Fruit fly (Drosophila melanogaster) whole organism, embryonic: ENCODE measurements around the gene Dus3.
A peak's percentile ranks its signal among the peaks of the same experiment; 100 is the strongest.

Source experiments
- Ada2b ChIP-seq: fragments of 200-800 bp; sonication (Bioruptor generic); IDR thresholded peaks from 2 replicates; pipeline ENCODE4 v1.3.6; 2022; ENCODE audit warnings: missing biosample characterization, missing genetic modification characterization
- CG10321 ChIP-seq: fragments of 200-800 bp; sonication (Bioruptor generic); IDR thresholded peaks from 2 replicates; pipeline ENCODE4 v1.3.6; 2022; ENCODE audit warnings: missing biosample characterization, missing genetic modification characterization
- CG11247 ChIP-seq: fragments of 200-800 bp; sonication (Bioruptor generic); IDR thresholded peaks from 2 replicates; pipeline ENCODE4 v1.3.6; 2022; ENCODE audit warnings: missing biosample characterization, missing genetic modification characterization
- CG11398 ChIP-seq: fragments of 200-800 bp; sonication (Bioruptor generic); optimal IDR thresholded peaks from 2 replicates; lab custom pipeline; 2016; ENCODE audit warnings: missing biosample characterization, missing genetic modification characterization
- CG11695 ChIP-seq: fragments of 200-800 bp; sonication (Bioruptor generic); IDR thresholded peaks from 3 replicates; pipeline ENCODE4 v1.3.6; 2022; ENCODE audit warnings: missing biosample characterization, missing genetic modification characterization
- CG12391 ChIP-seq: fragments of 200-800 bp; sonication (Bioruptor generic); optimal IDR thresholded peaks from 3 replicates; lab custom pipeline; 2018; ENCODE audit warnings: missing biosample characterization, mild to moderate bottlenecking, missing genetic modification characterization, moderate library complexity
- CG12659 ChIP-seq: fragments of 200-800 bp; sonication (Bioruptor generic); optimal IDR thresholded peaks from 3 replicates; lab custom pipeline; 2017; ENCODE audit warnings: mild to moderate bottlenecking, missing biosample characterization, missing genetic modification reagents, missing genetic modification characterization
- CG12769 ChIP-seq: fragments of 200-800 bp; sonication (Bioruptor generic); optimal IDR thresholded peaks from 2 replicates; lab custom pipeline; 2019; ENCODE audit warnings: missing biosample characterization, mild to moderate bottlenecking, missing genetic modification characterization, moderate library complexity
- CG14441 ChIP-seq: fragments of 200-800 bp; sonication (Bioruptor generic); IDR thresholded peaks from 2 replicates; pipeline ENCODE4 v1.3.6; 2022; ENCODE audit warnings: missing biosample characterization, missing genetic modification characterization
- CG14710 ChIP-seq: fragments of 200-800 bp; sonication (Bioruptor generic); optimal IDR thresholded peaks from 3 replicates; lab custom pipeline; 2019; ENCODE audit warnings: missing biosample characterization, mild to moderate bottlenecking, missing genetic modification characterization, moderate library complexity
- CG15514 ChIP-seq: fragments of 200-800 bp; sonication (Bioruptor generic); optimal IDR thresholded peaks from 3 replicates; lab custom pipeline; 2017; ENCODE audit warnings: missing biosample characterization, missing genetic modification characterization, mild to moderate bottlenecking, moderate library complexity, missing genetic modification reagents
- CG16813 ChIP-seq: fragments of 200-800 bp; sonication (Bioruptor generic); IDR thresholded peaks from 3 replicates; pipeline ENCODE4 v1.3.6; 2022; ENCODE audit warnings: missing biosample characterization, missing genetic modification characterization; ENCODE audit not compliant: partially characterized antibody
- CG2116 ChIP-seq: fragments of 200-800 bp; sonication (Bioruptor generic); optimal IDR thresholded peaks from 3 replicates; lab custom pipeline; 2018; ENCODE audit warnings: missing biosample characterization, mild to moderate bottlenecking, missing genetic modification characterization
- CG2120 ChIP-seq: fragments of 200-800 bp; sonication (Bioruptor generic); optimal IDR thresholded peaks from 3 replicates; lab custom pipeline; 2016; ENCODE audit warnings: missing biosample characterization, missing genetic modification characterization
- CG31388 ChIP-seq: fragments of 200-800 bp; sonication (Bioruptor generic); optimal IDR thresholded peaks from 2 replicates; lab custom pipeline; 2016; ENCODE audit warnings: missing biosample characterization, missing genetic modification characterization
- CG32767 ChIP-seq: fragments of 200-800 bp; sonication (Bioruptor generic); IDR thresholded peaks from 2 replicates; pipeline ENCODE4 v1.3.6; 2022; ENCODE audit warnings: missing biosample characterization, missing genetic modification characterization
- CG33213 ChIP-seq: fragments of 200-800 bp; sonication (Bioruptor generic); optimal IDR thresholded peaks from 3 replicates; lab custom pipeline; 2016; ENCODE audit warnings: missing biosample characterization, missing genetic modification characterization
- CG6175 ChIP-seq: fragments of 200-800 bp; sonication (Bioruptor generic); IDR thresholded peaks from 3 replicates; pipeline ENCODE4 v1.3.6; 2022; ENCODE audit warnings: missing biosample characterization, missing genetic modification characterization
- CG6272 ChIP-seq: fragments of 200-800 bp; sonication (Bioruptor generic); IDR thresholded peaks from 2 replicates; pipeline ENCODE4 v1.3.6; 2022; ENCODE audit warnings: missing biosample characterization, missing genetic modification characterization
- CG8388 ChIP-seq: fragments of 200-800 bp; sonication (Bioruptor generic); optimal IDR thresholded peaks from 2 replicates; lab custom pipeline; 2019; ENCODE audit warnings: missing biosample characterization, mild to moderate bottlenecking, missing genetic modification characterization, moderate library complexity
- CG8924 ChIP-seq: fragments of 200-800 bp; optimal IDR thresholded peaks from 3 replicates; lab custom pipeline; 2019; ENCODE audit warnings: missing biosample characterization, mild to moderate bottlenecking, missing genetic modification characterization, moderate library complexity
- CG9215 ChIP-seq: fragments of 200-800 bp; sonication (Bioruptor generic); IDR thresholded peaks from 2 replicates; pipeline ENCODE4 v1.3.6; 2022; ENCODE audit warnings: missing biosample characterization, missing genetic modification characterization
- Chrac-16 ChIP-seq: fragments of 200-800 bp; sonication (Bioruptor generic); optimal IDR thresholded peaks from 3 replicates; lab custom pipeline; 2016; ENCODE audit warnings: missing biosample characterization, missing genetic modification characterization
- H15 ChIP-seq: fragments of 200-800 bp; sonication (Bioruptor generic); IDR thresholded peaks from 3 replicates; pipeline ENCODE4 v1.3.6; 2022; ENCODE audit warnings: missing biosample characterization, missing genetic modification characterization
- HLH54F ChIP-seq: fragments of 200-800 bp; sonication (Bioruptor generic); optimal IDR thresholded peaks from 3 replicates; lab custom pipeline; 2016; ENCODE audit warnings: missing biosample characterization, missing genetic modification characterization
- Lhr ChIP-seq: fragments of 200-800 bp; sonication (Bioruptor generic); optimal IDR thresholded peaks from 3 replicates; lab custom pipeline; 2017; ENCODE audit warnings: mild to moderate bottlenecking, missing biosample characterization, missing genetic modification reagents, missing genetic modification characterization
- Neu2 ChIP-seq: fragments of 200-800 bp; sonication (Bioruptor generic); optimal IDR thresholded peaks from 3 replicates; lab custom pipeline; 2016; ENCODE audit warnings: missing biosample characterization, missing genetic modification characterization, borderline replicate concordance
- Rx ChIP-seq: fragments of 200-800 bp; sonication (Bioruptor generic); IDR thresholded peaks from 2 replicates; pipeline ENCODE4 v1.3.6; 2022; ENCODE audit warnings: missing biosample characterization, missing genetic modification characterization
- Sry-β ChIP-seq: fragments of 200-800 bp; sonication (Bioruptor generic); optimal IDR thresholded peaks from 2 replicates; lab custom pipeline; 2018; ENCODE audit warnings: missing biosample characterization, mild to moderate bottlenecking, missing genetic modification characterization, moderate library complexity
- Stat92E ChIP-seq, 3 experiments: fragments of >200 bp in 2 of 3; fragments of 200-800 bp in 1 of 3; sonication (Bioruptor generic) in 1 of 3; optimal IDR thresholded peaks; 2 replicates each; lab custom pipeline; 2017 to 2019; ENCODE audit warnings: missing biosample characterization in 3 of 3, missing genetic modification characterization in 3 of 3, mild to moderate bottlenecking in 1 of 3, moderate library complexity in 1 of 3
- al ChIP-seq: fragments of 200-800 bp; sonication (Bioruptor generic); IDR thresholded peaks from 2 replicates; pipeline ENCODE4 v1.3.6; 2022; ENCODE audit warnings: missing biosample characterization, missing genetic modification characterization
- aop ChIP-seq: fragments of 200-800 bp; sonication (Bioruptor generic); IDR thresholded peaks from 2 replicates; pipeline ENCODE4 v1.3.6; 2022; ENCODE audit warnings: missing biosample characterization, missing genetic modification characterization
- bigmax ChIP-seq: fragments of 200-800 bp; sonication (Bioruptor generic); optimal IDR thresholded peaks from 2 replicates; lab custom pipeline; 2018; ENCODE audit warnings: missing biosample characterization, mild to moderate bottlenecking, missing genetic modification characterization
- bsh ChIP-seq, 2 experiments: fragments of 200-800 bp; sonication (Bioruptor generic); optimal IDR thresholded peaks; 2 replicates each; lab custom pipeline; 2017 to 2018; ENCODE audit warnings: mild to moderate bottlenecking in 2 of 2, missing biosample characterization in 2 of 2, missing genetic modification characterization in 2 of 2, moderate library complexity in 1 of 2
- dmrt11E ChIP-seq: fragments of 200-800 bp; sonication (Bioruptor generic); optimal IDR thresholded peaks from 3 replicates; lab custom pipeline; 2018; ENCODE audit warnings: missing biosample characterization, mild to moderate bottlenecking, missing genetic modification characterization, moderate library complexity
- gro ChIP-seq: fragments of 200-800 bp; sonication (Bioruptor generic); optimal IDR thresholded peaks from 2 replicates; lab custom pipeline; 2016; ENCODE audit warnings: missing biosample characterization, missing genetic modification characterization
- kni ChIP-seq: fragments of 200-800 bp; sonication (Bioruptor generic); optimal IDR thresholded peaks from 3 replicates; lab custom pipeline; 2017; ENCODE audit warnings: mild to moderate bottlenecking, missing biosample characterization, missing genetic modification reagents, missing genetic modification characterization
- lbe ChIP-seq: fragments of 200-800 bp; sonication (Bioruptor generic); optimal IDR thresholded peaks from 2 replicates; lab custom pipeline; 2016; ENCODE audit warnings: missing biosample characterization, mild to moderate bottlenecking, missing genetic modification characterization
- lola ChIP-seq, 3 experiments: fragments of >200 bp in 2 of 3; fragments of 200-800 bp in 1 of 3; sonication (Bioruptor generic) in 1 of 3; optimal IDR thresholded peaks; 2 replicates each; lab custom pipeline; 2017 to 2019; ENCODE audit warnings: missing biosample characterization in 3 of 3, missing genetic modification characterization in 3 of 3, mild to moderate bottlenecking in 1 of 3, moderate library complexity in 1 of 3
- maf-S ChIP-seq: fragments of 200-800 bp; sonication (Bioruptor generic); optimal IDR thresholded peaks from 2 replicates; lab custom pipeline; 2016; ENCODE audit warnings: missing biosample characterization, missing genetic modification characterization
- psq ChIP-seq: fragments of 200-800 bp; sonication (Bioruptor generic); optimal IDR thresholded peaks from 2 replicates; lab custom pipeline; 2017; ENCODE audit warnings: missing biosample characterization, missing genetic modification characterization
- pzg ChIP-seq: fragments of 200-800 bp; sonication (Bioruptor generic); optimal IDR thresholded peaks from 3 replicates; lab custom pipeline; 2018; ENCODE audit warnings: missing biosample characterization, mild to moderate bottlenecking, missing genetic modification characterization, moderate library complexity
- schlank ChIP-seq: fragments of 200-800 bp; sonication (Bioruptor generic); optimal IDR thresholded peaks from 2 replicates; lab custom pipeline; 2018; ENCODE audit warnings: missing biosample characterization, mild to moderate bottlenecking, missing genetic modification characterization
- slp2 ChIP-seq: fragments of 200-800 bp; sonication (Bioruptor generic); optimal IDR thresholded peaks from 2 replicates; lab custom pipeline; 2016; ENCODE audit warnings: missing biosample characterization, missing genetic modification characterization
- tna ChIP-seq: fragments of 200-800 bp; sonication (Bioruptor generic); IDR thresholded peaks from 2 replicates; pipeline ENCODE4 v1.3.6; 2022; ENCODE audit warnings: missing biosample characterization, missing genetic modification characterization; ENCODE audit not compliant: partially characterized antibody
- toy ChIP-seq: fragments of 200-800 bp; sonication (Bioruptor generic); IDR thresholded peaks from 2 replicates; pipeline ENCODE4 v1.3.6; 2022; ENCODE audit warnings: missing biosample characterization, missing genetic modification characterization
- wek ChIP-seq: fragments of 200-800 bp; sonication (Bioruptor generic); optimal IDR thresholded peaks from 3 replicates; lab custom pipeline; 2018; ENCODE audit warnings: missing biosample characterization, mild to moderate bottlenecking, missing genetic modification characterization, moderate library complexity

Dus3 gene

DNA sequence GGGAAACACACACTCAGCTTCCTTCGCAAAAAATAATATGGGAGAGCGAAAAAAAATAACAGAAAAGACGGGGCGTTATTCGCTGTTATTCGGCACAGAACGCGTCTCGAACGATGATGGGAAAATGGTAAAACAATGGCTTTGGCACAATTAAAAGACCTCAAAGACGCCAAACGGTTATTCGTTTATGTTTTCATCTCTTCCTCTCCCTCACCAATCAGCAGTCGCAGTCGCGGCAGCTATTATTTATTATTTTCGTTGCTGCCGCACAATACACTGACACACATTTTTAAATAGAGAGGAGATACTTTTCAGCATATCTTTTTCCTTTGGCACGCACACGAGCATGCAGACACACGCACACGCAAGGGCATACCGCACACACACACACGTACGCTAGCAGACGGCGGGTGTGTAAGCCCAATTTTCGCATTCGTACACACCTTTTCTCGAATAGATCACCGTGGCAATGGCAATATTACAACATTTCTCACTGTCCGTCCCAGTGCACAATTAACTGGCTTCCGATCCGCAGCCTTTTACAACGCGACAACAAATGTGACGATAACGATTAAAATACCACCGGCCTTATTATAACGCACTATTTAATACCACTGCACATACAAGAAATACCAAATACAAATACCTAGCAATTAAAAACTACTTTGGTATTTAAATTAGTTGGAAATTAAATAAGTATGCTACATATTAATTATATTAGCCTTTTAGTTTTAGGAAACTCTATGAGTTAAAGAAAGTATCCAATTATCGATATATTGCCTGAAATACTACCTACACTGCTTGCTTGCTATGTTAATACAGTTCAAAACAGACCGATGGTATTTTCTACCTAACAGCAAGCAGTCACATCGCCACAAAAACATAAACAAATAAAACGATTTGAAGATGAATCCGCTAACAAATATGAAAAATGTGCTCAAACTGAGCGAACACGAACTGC is 32.9 kb downstream of the Dus3 start, which contains the start of the genes CdGAPr and CG10466 (continued):
- TF ChIP-seq CG12659 (peak; percentile 85), CG33213 (GFP tag; lab: Kevin White, UChicago) (peak; percentile 63), Chrac-16 (GFP tag; lab: Kevin White, UChicago) (no peak), Ada2b (no peak), CG11695 (GFP tag; lab: Robert Waterston, UW) (no peak), CG10321 (GFP tag; lab: Robert Waterston, UW) (no peak), CG2120 (GFP tag; lab: Kevin White, UChicago) (peak; percentile 20), dmrt11E (tag; lab: Kevin White, UChicago) (peak; percentile 12), CG32767 (GFP tag; lab: Robert Waterston, UW) (no peak), CG2116 (GFP tag; lab: Kevin White, UChicago) (peak; percentile 52), CG12769 (tag; lab: Kevin White, UChicago) (no peak), CG6272 (GFP tag; lab: Robert Waterston, UW) (no peak), bsh (GFP tag; optimal IDR thresholded peaks at IDR 0.05; lab: Kevin White, UChicago) (peak in 1 of 2 experiments; percentile 1), Sry-β (GFP tag; lab: Kevin White, UChicago) (no peak), lola (GFP tag; optimal IDR thresholded peaks at IDR 0.05; lab: Kevin White, UChicago) (no peak), CG8924 (tag; lab: Kevin White, UChicago) (peak; percentile 76), pzg (peak; percentile 86), schlank (tag; lab: Kevin White, UChicago) (no peak), CG6175 (GFP tag; lab: Robert Waterston, UW) (0 out of 3 replicates have a peak, but pooled peaks have one; percentile 11), CG15514 (peak; percentile 16), Stat92E (GFP tag; optimal IDR thresholded peaks at IDR 0.05; lab: Kevin White, UChicago) (peak in 1 of 3 experiments; percentile 81), HLH54F (GFP tag; lab: Kevin White, UChicago) (no peak), al (GFP tag; lab: Robert Waterston, UW) (no peak), CG8388 (GFP tag; lab: Kevin White, UChicago) (peak; percentile 18), kni (GFP tag; lab: Kevin White, UChicago) (no peak), gro (peak; percentile 51), bigmax (GFP tag; lab: Kevin White, UChicago) (no peak), wek (peak; percentile 47), H15 (no peak), maf-S (GFP tag; lab: Kevin White, UChicago) (no peak), tna (peak; percentile 27; the same call in 1 of the 2 replicates), CG14441 (GFP tag; lab: Robert Waterston, UW) (no peak), psq (GFP tag; lab: Kevin White, UChicago) (no peak), toy (GFP tag; lab: Robert Waterston, UW) (no peak), CG11398 (GFP tag; lab: Kevin White, UChicago) (peak; percentile 2), Rx (GFP tag; lab: Robert Waterston, UW) (no peak), CG9215 (GFP tag; lab: Robert Waterston, UW) (no peak), CG14710 (tag; lab: Kevin White, UChicago) (peak; percentile 71), CG11247 (no peak), CG31388 (GFP tag; lab: Kevin White, UChicago) (no peak), Lhr (GFP tag; lab: Kevin White, UChicago) (peak; percentile 88), CG12391 (tag; lab: Kevin White, UChicago) (peak; percentile 16), CG16813 (GFP tag; lab: Robert Waterston, UW) (0 out of 3 replicates have a peak, but pooled peaks have one; percentile 16), slp2 (GFP tag; lab: Kevin White, UChicago) (no peak), aop (GFP tag; lab: Robert Waterston, UW) (peak; percentile 18; the same call in 1 of the 2 replicates), Neu2 (peak; percentile 98), lbe (no peak)
